Worm (Caenorhabditis elegans) whole organism, L3 larva: ENCODE results near the gene npp-16.

ENCODE experiments used
- R02D3.7 ChIP-seq: fragments of 150-350 bp; optimal IDR thresholded peaks from 2 replicates; lab custom pipeline; 2014; ENCODE audit warnings: missing biosample characterization, missing genetic modification characterization
- ZK546.5 ChIP-seq: sonication (generic microtip); optimal IDR thresholded peaks from 2 replicates; lab custom pipeline; 2017; ENCODE audit warnings: missing biosample characterization, missing genetic modification characterization
- ceh-16 ChIP-seq: sonication (generic microtip); optimal IDR thresholded peaks from 2 replicates; lab custom pipeline; 2017; ENCODE audit warnings: missing biosample characterization, missing genetic modification characterization
- ceh-82 ChIP-seq: fragments of 150-350 bp; optimal IDR thresholded peaks from 2 replicates; lab custom pipeline; 2014; ENCODE audit warnings: missing biosample characterization, missing genetic modification characterization
- ceh-9 ChIP-seq: sonication (generic microtip); optimal IDR thresholded peaks from 2 replicates; lab custom pipeline; 2018; ENCODE audit warnings: missing biosample characterization, missing genetic modification characterization
- egl-27 ChIP-seq: sonication (generic microtip); optimal IDR thresholded peaks from 4 replicates; lab custom pipeline; 2017; ENCODE audit warnings: missing biosample characterization, missing genetic modification reagents, missing genetic modification characterization
- egl-5 ChIP-seq: fragments of 150-350 bp; optimal IDR thresholded peaks from 2 replicates; lab custom pipeline; 2017; ENCODE audit warnings: missing biosample characterization, missing genetic modification reagents, missing genetic modification characterization, inconsistent platforms
- elt-3 ChIP-seq, 3 experiments: fragments of 150-350 bp in 1 of 3; sonication (generic microtip) in 2 of 3; optimal IDR thresholded peaks; 2 replicates in 2 of 3; 4 replicates in 1 of 3; lab custom pipeline; 2014 to 2017; ENCODE audit warnings: missing biosample characterization in 3 of 3, missing genetic modification characterization in 3 of 3
- jun-1 ChIP-seq: fragments of 150-350 bp; optimal IDR thresholded peaks from 2 replicates; lab custom pipeline; 2014; ENCODE audit warnings: missing biosample characterization, missing genetic modification reagents, missing genetic modification characterization
- nfya-1 ChIP-seq: sonication (generic microtip); optimal IDR thresholded peaks from 2 replicates; lab custom pipeline; 2017; ENCODE audit warnings: missing genetic modification characterization, mild to moderate bottlenecking, missing compliant biosample characterization, antibody characterized with exemption, moderate library complexity; ENCODE audit not compliant: insufficient read depth
- nhr-43 ChIP-seq: sonication (generic microtip); optimal IDR thresholded peaks from 2 replicates; lab custom pipeline; 2016; ENCODE audit warnings: mild to moderate bottlenecking, missing genetic modification characterization, missing compliant biosample characterization; ENCODE audit not compliant: poor library complexity, severe bottlenecking
- nhr-67 ChIP-seq: fragments of 150-350 bp; optimal IDR thresholded peaks from 2 replicates; lab custom pipeline; 2014; ENCODE audit warnings: missing biosample characterization, missing genetic modification characterization
- pqm-1 ChIP-seq: fragments of 150-350 bp; optimal IDR thresholded peaks from 2 replicates; lab custom pipeline; 2017; ENCODE audit warnings: missing biosample characterization, missing genetic modification characterization, inconsistent platforms
- snpc-4 ChIP-seq: fragments of 150-350 bp; optimal IDR thresholded peaks from 2 replicates; lab custom pipeline; 2014; ENCODE audit warnings: missing biosample characterization, missing genetic modification characterization
- zag-1 ChIP-seq: fragments of 150-350 bp; optimal IDR thresholded peaks from 2 replicates; lab custom pipeline; 2014; ENCODE audit warnings: missing biosample characterization, missing genetic modification characterization
- ztf-11 ChIP-seq: fragments of 150-350 bp; optimal IDR thresholded peaks from 2 replicates; lab custom pipeline; 2014; ENCODE audit warnings: missing biosample characterization, missing genetic modification characterization

npp-16 gene

ce11 chrIII:11951111-11951510 is 35.4 kb downstream of the npp-16 start:
- TF ChIP-seq egl-5 (tag; lab: Kevin White, UChicago) (no peak), egl-27 (tag; lab: Kevin White, UChicago) (no peak), elt-3 (tag; optimal IDR thresholded peaks at IDR 0.05; lab: Kevin White, UChicago) (no peak), ceh-9 (tag; lab: Kevin White, UChicago) (no peak), jun-1 (no peak), snpc-4 (tag; lab: Kevin White, UChicago) (no peak), ceh-16 (tag; lab: Kevin White, UChicago) (no peak), R02D3.7 (no peak), pqm-1 (tag; lab: Kevin White, UChicago) (no peak), ztf-11 (tag; lab: Kevin White, UChicago) (no peak), nhr-67 (tag; lab: Kevin White, UChicago) (no peak), ZK546.5 (no peak), zag-1 (tag; lab: Kevin White, UChicago) (no peak)

DNA sequence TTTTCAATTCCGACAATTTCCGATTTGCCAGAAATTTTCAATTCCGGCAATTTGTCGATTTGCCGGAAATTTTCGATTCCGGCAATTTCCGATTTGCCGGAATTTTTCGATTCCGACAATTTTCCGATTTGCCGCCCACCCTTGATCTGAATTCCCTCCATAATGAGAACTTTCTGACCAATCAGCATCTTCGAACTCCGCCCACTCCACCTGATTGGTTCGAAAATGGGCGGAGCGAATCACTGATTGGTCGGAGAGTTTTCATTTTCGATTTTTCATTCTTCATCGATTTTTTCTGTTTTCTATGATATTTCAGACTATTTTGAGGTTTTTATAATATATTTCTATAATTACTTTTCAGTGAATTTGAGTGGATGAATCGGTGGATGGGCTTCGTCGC is 38.4 kb downstream of the npp-16 start:
- TF ChIP-seq nhr-67 (tag; lab: Kevin White, UChicago) (no peak), nfya-1 (tag; lab: Kevin White, UChicago) (peak; percentile 85)

- TF ChIP-seq ceh-82 (tag; lab: Kevin White, UChicago) (no peak), nhr-43 (no peak)
Measured at ce11 chrIII:11960080-11960479, 44.4 kb downstream of the npp-16 start, which contains the start of gene top-3. Gene top-3, minus strand, starts transcription at chrIII:11960180.

DNA sequence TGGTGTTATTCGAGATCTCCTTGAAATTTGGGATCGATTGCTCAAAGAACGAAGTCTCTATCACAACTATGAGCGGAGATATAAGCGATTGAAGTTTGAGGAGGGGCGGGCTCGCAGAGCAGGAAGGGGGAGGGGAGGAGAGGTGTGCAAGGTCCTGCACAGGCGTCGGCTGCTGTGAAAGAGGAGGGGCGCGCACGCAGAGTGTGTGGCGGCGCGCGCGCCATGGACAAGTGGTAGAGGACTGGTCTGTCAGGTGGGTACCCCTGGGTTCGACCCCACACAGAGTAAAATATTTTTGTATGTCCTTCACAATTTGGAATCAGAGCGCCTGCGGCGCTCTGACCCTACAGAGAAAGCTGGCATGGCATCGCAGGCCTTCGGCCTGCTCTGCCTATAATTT is 51.3 kb downstream of the npp-16 start:
- peak; percentile 4 for TF ChIP-seq snpc-4 (tag; lab: Kevin White, UChicago)
